Fruit fly (Drosophila melanogaster) whole organism, embryonic: ENCODE data around the gene Rpp14a.

ENCODE experiments used
- Antp ChIP-seq: fragments of 200-800 bp; sonication (Bioruptor generic); optimal IDR thresholded peaks from 3 replicates; lab custom pipeline; 2016; ENCODE audit warnings: missing biosample characterization, missing genetic modification characterization
- Asciz ChIP-seq: fragments of 200-800 bp; sonication (Bioruptor generic); optimal IDR thresholded peaks from 2 replicates; lab custom pipeline; 2017; ENCODE audit warnings: missing biosample characterization, mild to moderate bottlenecking, missing genetic modification characterization, missing genetic modification reagents
- Bgb ChIP-seq: fragments of 200-800 bp; sonication (Bioruptor generic); IDR thresholded peaks from 2 replicates; pipeline ENCODE4 v1.3.6; 2022; ENCODE audit warnings: missing biosample characterization, missing genetic modification characterization; ENCODE audit not compliant: partially characterized antibody
- CG10431 ChIP-seq: fragments of 200-800 bp; sonication (Bioruptor generic); optimal IDR thresholded peaks from 3 replicates; lab custom pipeline; 2018; ENCODE audit warnings: missing biosample characterization, mild to moderate bottlenecking, missing genetic modification characterization
- CG10543 ChIP-seq: fragments of 200-800 bp; sonication (Bioruptor generic); optimal IDR thresholded peaks from 3 replicates; lab custom pipeline; 2017; ENCODE audit warnings: missing biosample characterization, mild to moderate bottlenecking, missing genetic modification characterization, moderate library complexity
- CG11247 ChIP-seq: fragments of 200-800 bp; sonication (Bioruptor generic); IDR thresholded peaks from 2 replicates; pipeline ENCODE4 v1.3.6; 2022; ENCODE audit warnings: missing biosample characterization, missing genetic modification characterization
- CG11696 ChIP-seq: fragments of 200-800 bp; sonication (Bioruptor generic); IDR thresholded peaks from 2 replicates; pipeline ENCODE4 v1.3.6; 2022; ENCODE audit warnings: missing biosample characterization, missing genetic modification characterization
- CG12769 ChIP-seq: fragments of 200-800 bp; sonication (Bioruptor generic); optimal IDR thresholded peaks from 2 replicates; lab custom pipeline; 2019; ENCODE audit warnings: missing biosample characterization, mild to moderate bottlenecking, missing genetic modification characterization, moderate library complexity
- CG13894 ChIP-seq: fragments of 200-800 bp; sonication (Bioruptor generic); optimal IDR thresholded peaks from 3 replicates; lab custom pipeline; 2018; ENCODE audit warnings: missing biosample characterization, mild to moderate bottlenecking, missing genetic modification characterization, moderate library complexity
- CG14965 ChIP-seq: fragments of 200-800 bp; sonication (Bioruptor generic); optimal IDR thresholded peaks from 2 replicates; lab custom pipeline; 2016; ENCODE audit warnings: missing biosample characterization, missing genetic modification characterization, borderline replicate concordance
- CG17328 ChIP-seq: fragments of 200-800 bp; sonication (Bioruptor generic); IDR thresholded peaks from 2 replicates; pipeline ENCODE4 v1.3.6; 2022; ENCODE audit warnings: missing biosample characterization, missing genetic modification characterization
- CG30020 ChIP-seq: fragments of 200-800 bp; optimal IDR thresholded peaks from 2 replicates; lab custom pipeline; 2019; ENCODE audit warnings: missing biosample characterization, mild to moderate bottlenecking, missing genetic modification characterization, moderate library complexity
- CG31388 ChIP-seq: fragments of 200-800 bp; sonication (Bioruptor generic); optimal IDR thresholded peaks from 2 replicates; lab custom pipeline; 2016; ENCODE audit warnings: missing biosample characterization, missing genetic modification characterization
- CG3163 ChIP-seq: fragments of 200-800 bp; sonication (Bioruptor generic); optimal IDR thresholded peaks from 3 replicates; lab custom pipeline; 2016; ENCODE audit warnings: missing biosample characterization, missing genetic modification characterization
- CG3838 ChIP-seq: fragments of 200-800 bp; sonication (Bioruptor generic); optimal IDR thresholded peaks from 3 replicates; lab custom pipeline; 2016; ENCODE audit warnings: missing biosample characterization, missing genetic modification characterization
- CG4328 ChIP-seq: fragments of 200-800 bp; sonication (Bioruptor generic); optimal IDR thresholded peaks from 3 replicates; lab custom pipeline; 2017; ENCODE audit warnings: missing biosample characterization, missing genetic modification reagents, missing genetic modification characterization
- CG4617 ChIP-seq: fragments of 200-800 bp; sonication (Bioruptor generic); optimal IDR thresholded peaks from 3 replicates; lab custom pipeline; 2016; ENCODE audit warnings: missing biosample characterization, missing genetic modification characterization, borderline replicate concordance
- CG8290 ChIP-seq, 3 experiments: fragments of 200-800 bp; sonication (Bioruptor generic); optimal IDR thresholded peaks; 2 replicates each; lab custom pipeline; 2016 to 2019; ENCODE audit warnings: missing biosample characterization in 3 of 3, missing genetic modification characterization in 3 of 3, mild to moderate bottlenecking in 2 of 3, moderate library complexity in 1 of 3
- CG8359 ChIP-seq: fragments of 200-800 bp; sonication (Bioruptor generic); optimal IDR thresholded peaks from 2 replicates; lab custom pipeline; 2017; ENCODE audit warnings: missing biosample characterization, mild to moderate bottlenecking, missing genetic modification characterization, borderline replicate concordance
- D19B ChIP-seq: fragments of 200-800 bp; sonication (Bioruptor generic); optimal IDR thresholded peaks from 2 replicates; lab custom pipeline; 2017; ENCODE audit warnings: missing biosample characterization, mild to moderate bottlenecking, missing genetic modification characterization
- Deaf1 ChIP-seq: fragments of 200-800 bp; optimal IDR thresholded peaks from 3 replicates; lab custom pipeline; 2019; ENCODE audit warnings: missing biosample characterization, mild to moderate bottlenecking, missing genetic modification characterization, moderate library complexity
- Ets65A ChIP-seq: fragments of 200-800 bp; sonication (Bioruptor generic); peaks from one replicate; lab custom pipeline; 2016; ENCODE audit warnings: missing biosample characterization, missing genetic modification characterization
- Hey ChIP-seq: fragments of 200-800 bp; sonication (Bioruptor generic); optimal IDR thresholded peaks from 3 replicates; lab custom pipeline; 2018; ENCODE audit warnings: missing biosample characterization, mild to moderate bottlenecking, missing genetic modification characterization
- Med ChIP-seq: fragments of 200-800 bp; sonication (Bioruptor generic); peaks from one replicate; lab custom pipeline; 2016; ENCODE audit warnings: missing biosample characterization, missing genetic modification characterization, mild to moderate bottlenecking, inconsistent platforms, moderate library complexity
- Oaz ChIP-seq: fragments of 200-800 bp; sonication (Bioruptor generic); IDR thresholded peaks from 2 replicates; pipeline ENCODE4 v1.3.6; 2022; ENCODE audit warnings: missing biosample characterization, missing genetic modification characterization
- Scr ChIP-seq: fragments of 200-800 bp; sonication (Bioruptor generic); IDR thresholded peaks from 2 replicates; pipeline ENCODE4 v1.3.6; 2022; ENCODE audit warnings: missing biosample characterization, missing genetic modification characterization; ENCODE audit not compliant: partially characterized antibody
- Usf ChIP-seq: fragments of 200-800 bp; sonication (Bioruptor generic); optimal IDR thresholded peaks from 2 replicates; lab custom pipeline; 2017; ENCODE audit warnings: missing genotype, missing biosample characterization, missing genetic modification characterization
- cg ChIP-seq: fragments of 200-800 bp; sonication (Bioruptor generic); optimal IDR thresholded peaks from 3 replicates; lab custom pipeline; 2019; ENCODE audit warnings: missing biosample characterization, mild to moderate bottlenecking, missing genetic modification characterization, moderate library complexity
- crol ChIP-seq: fragments of 200-800 bp; sonication (Bioruptor generic); IDR thresholded peaks from 2 replicates; pipeline ENCODE4 v1.3.6; 2022; ENCODE audit warnings: missing biosample characterization, missing genetic modification characterization
- crp ChIP-seq, 2 experiments: fragments of 200-800 bp; sonication (Bioruptor generic); optimal IDR thresholded peaks; 2 replicates in 1 of 2; 3 replicates in 1 of 2; lab custom pipeline; 2017; ENCODE audit warnings: missing biosample characterization in 2 of 2, missing genetic modification characterization in 2 of 2, mild to moderate bottlenecking in 1 of 2, moderate library complexity in 1 of 2
- cwo ChIP-seq: fragments of 200-800 bp; sonication (Bioruptor generic); optimal IDR thresholded peaks from 3 replicates; lab custom pipeline; 2017; ENCODE audit warnings: missing biosample characterization, missing genetic modification characterization, mild to moderate bottlenecking, moderate library complexity, missing genetic modification reagents
- en ChIP-seq: fragments of 200-800 bp; sonication (Bioruptor generic); optimal IDR thresholded peaks from 2 replicates; lab custom pipeline; 2016; ENCODE audit warnings: missing biosample characterization, missing genetic modification characterization
- esg ChIP-seq: fragments of 200-800 bp; sonication (Bioruptor generic); conservative IDR thresholded peaks from 2 replicates; pipeline ENCODE4 v1.3.6; 2022; ENCODE audit warnings: missing biosample characterization, missing genetic modification characterization
- ftz-f1 ChIP-seq: fragments of 200-800 bp; sonication (Bioruptor generic); optimal IDR thresholded peaks from 2 replicates; lab custom pipeline; 2016; ENCODE audit warnings: missing biosample characterization, missing genetic modification characterization
- knrl ChIP-seq: fragments of 200-800 bp; sonication (Bioruptor generic); IDR thresholded peaks from 3 replicates; pipeline ENCODE4 v1.3.6; 2022; ENCODE audit warnings: missing biosample characterization, missing genetic modification characterization; ENCODE audit not compliant: partially characterized antibody
- nmo ChIP-seq: fragments of 200-800 bp; sonication (Bioruptor generic); optimal IDR thresholded peaks from 2 replicates; lab custom pipeline; 2018; ENCODE audit warnings: missing biosample characterization, mild to moderate bottlenecking, missing genetic modification characterization, moderate library complexity
- oc ChIP-seq: fragments of 200-800 bp; sonication (Bioruptor generic); optimal IDR thresholded peaks from 2 replicates; lab custom pipeline; 2018; ENCODE audit warnings: missing biosample characterization, mild to moderate bottlenecking, missing genetic modification characterization, moderate library complexity
- scrt ChIP-seq: fragments of 200-800 bp; sonication (Bioruptor generic); optimal IDR thresholded peaks from 2 replicates; lab custom pipeline; 2018; ENCODE audit warnings: missing biosample characterization, mild to moderate bottlenecking, missing genetic modification characterization, moderate library complexity
- sd ChIP-seq: fragments of 200-800 bp; sonication (Bioruptor generic); optimal IDR thresholded peaks from 3 replicates; lab custom pipeline; 2018; ENCODE audit warnings: missing biosample characterization, mild to moderate bottlenecking, missing genetic modification characterization, moderate library complexity
- sr ChIP-seq: fragments of 200-800 bp; sonication (Bioruptor generic); IDR thresholded peaks from 3 replicates; pipeline ENCODE4 v1.3.6; 2022; ENCODE audit warnings: missing biosample characterization, missing genetic modification characterization
- trh ChIP-seq: fragments of 200-800 bp; sonication (Bioruptor generic); optimal IDR thresholded peaks from 2 replicates; lab custom pipeline; 2016; ENCODE audit warnings: missing biosample characterization, missing genetic modification characterization
- tx ChIP-seq: fragments of 200-800 bp; sonication (Bioruptor generic); optimal IDR thresholded peaks from 2 replicates; lab custom pipeline; 2016; ENCODE audit warnings: missing biosample characterization, missing genetic modification characterization
- yki ChIP-seq: fragments of >200 bp; optimal IDR thresholded peaks from 3 replicates; lab custom pipeline; 2018
- zen2 ChIP-seq: fragments of 200-800 bp; sonication (Bioruptor generic); IDR thresholded peaks from 3 replicates; pipeline ENCODE4 v1.3.6; 2022; ENCODE audit warnings: missing biosample characterization, missing genetic modification characterization; ENCODE audit not compliant: partially characterized antibody

Gene Rpp14a

dm6 chr3R:30090261-30091006 is 33.8 kb downstream of the Rpp14a start (continued):
- no peak for TF ChIP-seq CG8290 (GFP tag; optimal IDR thresholded peaks at IDR 0.05; lab: Kevin White, UChicago)
- peak in 1 of 2 experiments; percentile 25 for TF ChIP-seq CG8290 (tag; optimal IDR thresholded peaks at IDR 0.05; lab: Kevin White, UChicago)
- peak; percentile 12 for TF ChIP-seq cg (GFP tag; lab: Kevin White, UChicago)
- peak; percentile 72 for TF ChIP-seq crol (GFP tag; lab: Robert Waterston, UW)
- no peak for TF ChIP-seq CG31388 (GFP tag; lab: Kevin White, UChicago)
- TF ChIP-seq nmo = no peak
- TF ChIP-seq Ets65A = peak; percentile 43
- peak; percentile 77 for TF ChIP-seq CG13894 (tag; lab: Kevin White, UChicago)
- peak; percentile 29 for TF ChIP-seq yki (lab: Kevin White, UChicago)
- TF ChIP-seq CG3163 (GFP tag; lab: Kevin White, UChicago) = peak; percentile 74
- peak in 1 of 2 experiments; percentile 41 for TF ChIP-seq crp (GFP tag; optimal IDR thresholded peaks at IDR 0.05; lab: Kevin White, UChicago)
- no peak for TF ChIP-seq en (GFP tag; lab: Kevin White, UChicago)
- TF ChIP-seq Bgb (GFP tag; lab: Robert Waterston, UW) = peak; percentile 29; the same call in 1 of the 2 replicates
- TF ChIP-seq Usf (GFP tag; lab: Kevin White, UChicago) = no peak
- peak; percentile 26 for TF ChIP-seq scrt
- 0 out of 3 replicates have a peak, but pooled peaks have one; percentile 50 for TF ChIP-seq zen2 (GFP tag; lab: Robert Waterston, UW)
- peak; percentile 31 for TF ChIP-seq Deaf1 (tag; lab: Kevin White, UChicago)
- TF ChIP-seq cwo (GFP tag; lab: Kevin White, UChicago) = peak; percentile 19
- peak; percentile 75 for TF ChIP-seq Hey

dm6 chr3R:30091795-30092699 is 35.4 kb downstream of the Rpp14a start:
- TF ChIP-seq CG8359 (no peak), CG14965 (GFP tag; lab: Kevin White, UChicago) (no peak), trh (no peak), esg (GFP tag; lab: Robert Waterston, UW) (no peak), knrl (GFP tag; lab: Robert Waterston, UW) (no peak), CG11247 (GFP tag; lab: Robert Waterston, UW) (no peak), crol (GFP tag; lab: Robert Waterston, UW) (peak; percentile 50; the same call in 1 of the 2 replicates), CG11696 (GFP tag; lab: Robert Waterston, UW) (no peak), CG13894 (tag; lab: Kevin White, UChicago) (no peak), CG10431 (GFP tag; lab: Kevin White, UChicago) (no peak), CG3838 (GFP tag; lab: Kevin White, UChicago) (no peak), Med (GFP tag; lab: Kevin White, UChicago) (peak; percentile 64), CG10543 (GFP tag; lab: Kevin White, UChicago) (peak; percentile 13), Scr (GFP tag; lab: Robert Waterston, UW) (no peak), CG17328 (GFP tag; lab: Robert Waterston, UW) (no peak), cwo (GFP tag; lab: Kevin White, UChicago) (peak; percentile 62), oc (tag; lab: Kevin White, UChicago) (no peak), CG4617 (GFP tag; lab: Kevin White, UChicago) (no peak), D19B (GFP tag; lab: Kevin White, UChicago) (peak; percentile 91), sd (tag; lab: Kevin White, UChicago) (peak; percentile 92), Asciz (GFP tag; lab: Kevin White, UChicago) (no peak), tx (GFP tag; lab: Kevin White, UChicago) (no peak), CG12769 (tag; lab: Kevin White, UChicago) (peak; percentile 81), Oaz (no peak), ftz-f1 (peak; percentile 84), Ets65A (peak; percentile 10), CG4328 (peak; percentile 53), CG30020 (tag; lab: Kevin White, UChicago) (no peak), Antp (GFP tag; lab: Kevin White, UChicago) (no peak), sr (GFP tag; lab: Robert Waterston, UW) (peak; percentile 88)
